Worm (Caenorhabditis elegans) whole organism, young adult: ENCODE data around the gene R11G10.4.

Source experiments
- B0336.3 ChIP-seq: fragments of 200-800 bp; sonication (Bioruptor generic); IDR thresholded peaks from 2 replicates; pipeline ENCODE4 v1.3.6; 2022; ENCODE audit warnings: missing genetic modification characterization, missing compliant biosample characterization
- C06A6.2 ChIP-seq: fragments of 200-800 bp; sonication (Bioruptor generic); conservative IDR thresholded peaks from 2 replicates; pipeline ENCODE4 v1.3.6; 2022; ENCODE audit warnings: missing genetic modification characterization, missing compliant biosample characterization
- F22D6.2 ChIP-seq: sonication (generic microtip); optimal IDR thresholded peaks from 2 replicates; lab custom pipeline; 2016; ENCODE audit warnings: mild to moderate bottlenecking, missing genetic modification characterization, missing compliant biosample characterization
- F52B5.7 ChIP-seq: sonication (generic microtip); optimal IDR thresholded peaks from 2 replicates; lab custom pipeline; 2016; ENCODE audit warnings: mild to moderate bottlenecking, missing genetic modification characterization, missing compliant biosample characterization
- F57A8.1 ChIP-seq: fragments of 200-800 bp; sonication (Bioruptor generic); optimal IDR thresholded peaks from 2 replicates; lab custom pipeline; 2018; ENCODE audit warnings: mild to moderate bottlenecking, missing genetic modification characterization, moderate library complexity, missing compliant biosample characterization
- K11D2.4 ChIP-seq: fragments of 200-800 bp; sonication (Bioruptor generic); IDR thresholded peaks from 2 replicates; pipeline ENCODE4 v1.3.6; 2022; ENCODE audit warnings: missing genetic modification reagents, missing genetic modification characterization, missing compliant biosample characterization
- K12H6.12 ChIP-seq: fragments of 200-800 bp; sonication (Bioruptor generic); optimal IDR thresholded peaks from 2 replicates; lab custom pipeline; 2018; ENCODE audit warnings: mild to moderate bottlenecking, missing genetic modification characterization, missing compliant biosample characterization
- Y95B8A.8 ChIP-seq: fragments of 200-800 bp; sonication (Bioruptor generic); IDR thresholded peaks from 2 replicates; pipeline ENCODE4 v1.3.6; 2022; ENCODE audit warnings: missing genetic modification reagents, missing genetic modification characterization, missing compliant biosample characterization
- ZK185.1 ChIP-seq: sonication (generic microtip); optimal IDR thresholded peaks from 2 replicates; lab custom pipeline; 2016; ENCODE audit warnings: mild to moderate bottlenecking, missing genetic modification characterization, missing compliant biosample characterization; ENCODE audit not compliant: poor library complexity, severe bottlenecking
- ama-1 ChIP-seq, 3 experiments: fragments of 150-350 bp in 1 of 3; sonication (generic microtip) in 2 of 3; optimal IDR thresholded peaks; 2 replicates each; lab custom pipeline; 2014 to 2018; ENCODE audit warnings: missing biosample characterization in 2 of 3, missing genetic modification characterization in 2 of 3, missing genetic modification reagents in 2 of 3
- atf-7 ChIP-seq: sonication (generic microtip); optimal IDR thresholded peaks from 2 replicates; lab custom pipeline; 2017; ENCODE audit warnings: mild to moderate bottlenecking, missing genetic modification characterization, missing compliant biosample characterization
- attf-3 ChIP-seq: fragments of 200-800 bp; sonication (Bioruptor generic); conservative IDR thresholded peaks from 2 replicates; pipeline ENCODE4 v1.3.6; 2022; ENCODE audit warnings: missing genetic modification reagents, missing genetic modification characterization, missing compliant biosample characterization
- bed-2 ChIP-seq: fragments of 200-800 bp; sonication (Bioruptor generic); IDR thresholded peaks from 2 replicates; pipeline ENCODE4 v1.3.6; 2022; ENCODE audit warnings: missing genetic modification reagents, missing genetic modification characterization, missing compliant biosample characterization
- ccch-3 ChIP-seq: fragments of 200-800 bp; sonication (Bioruptor generic); optimal IDR thresholded peaks from 2 replicates; lab custom pipeline; 2018; ENCODE audit warnings: mild to moderate bottlenecking, missing genetic modification characterization, missing compliant biosample characterization
- cebp-1 ChIP-seq, 2 experiments: fragments of 200-800 bp in 1 of 2; sonication (Bioruptor generic) in 1 of 2; sonication (generic microtip) in 1 of 2; IDR thresholded peaks in 1 of 2; optimal IDR thresholded peaks in 1 of 2; 2 replicates each; pipeline versions ENCODE4 v1.3.6 to Lab custom; 2017 to 2022; ENCODE audit warnings: missing compliant biosample characterization in 2 of 2, missing genetic modification characterization in 2 of 2, mild to moderate bottlenecking in 1 of 2, missing genetic modification reagents in 1 of 2, moderate library complexity in 1 of 2
- ceh-40 ChIP-seq: fragments of 200-800 bp; sonication (Bioruptor generic); IDR thresholded peaks from 2 replicates; pipeline ENCODE4 v1.3.6; 2022; ENCODE audit warnings: missing genetic modification characterization, missing compliant biosample characterization
- dox-1 ChIP-seq: fragments of 200-800 bp; sonication (Bioruptor generic); IDR thresholded peaks from 2 replicates; pipeline ENCODE4 v1.3.6; 2022; ENCODE audit warnings: missing genetic modification reagents, missing genetic modification characterization, missing compliant biosample characterization
- egl-18 ChIP-seq: fragments of 200-800 bp; sonication (Bioruptor generic); IDR thresholded peaks from 2 replicates; pipeline ENCODE4 v1.3.6; 2022; ENCODE audit warnings: missing genetic modification reagents, missing genetic modification characterization, missing compliant biosample characterization
- egl-44 ChIP-seq: fragments of 200-800 bp; sonication (Bioruptor generic); IDR thresholded peaks from 2 replicates; pipeline ENCODE4 v1.3.6; 2022; ENCODE audit warnings: missing genetic modification reagents, missing genetic modification characterization, missing compliant biosample characterization
- ekl-4 ChIP-seq: fragments of 200-800 bp; sonication (Bioruptor generic); IDR thresholded peaks from 2 replicates; pipeline ENCODE4 v1.3.6; 2022; ENCODE audit warnings: missing genetic modification reagents, missing genetic modification characterization, missing compliant biosample characterization
- hmg-1.2 ChIP-seq: fragments of 200-800 bp; sonication (Bioruptor generic); IDR thresholded peaks from 2 replicates; pipeline ENCODE4 v1.3.6; 2022; ENCODE audit warnings: missing genetic modification reagents, missing genetic modification characterization, missing compliant biosample characterization
- hsf-1 ChIP-seq: fragments of 200-800 bp; sonication (Bioruptor generic); IDR thresholded peaks from 2 replicates; pipeline ENCODE4 v1.3.6; 2022; ENCODE audit warnings: missing genetic modification reagents, missing genetic modification characterization, missing compliant biosample characterization
- let-526 ChIP-seq: fragments of 200-800 bp; sonication (Bioruptor generic); IDR thresholded peaks from 2 replicates; pipeline ENCODE4 v1.3.6; 2022; ENCODE audit warnings: missing genetic modification reagents, missing genetic modification characterization, missing compliant biosample characterization
- let-607 ChIP-seq, 2 experiments: fragments of 200-800 bp in 1 of 2; sonication (Bioruptor generic) in 1 of 2; sonication (generic microtip) in 1 of 2; optimal IDR thresholded peaks; 2 replicates each; lab custom pipeline; 2016 to 2018; ENCODE audit warnings: mild to moderate bottlenecking in 2 of 2, missing compliant biosample characterization in 2 of 2, missing genetic modification characterization in 2 of 2, moderate library complexity in 2 of 2, missing genotype in 1 of 2
- lin-40 ChIP-seq: sonication (generic microtip); optimal IDR thresholded peaks from 2 replicates; lab custom pipeline; 2016; ENCODE audit warnings: missing genetic modification characterization, mild to moderate bottlenecking, missing compliant biosample characterization, missing genotype, missing genetic modification reagents
- lin-54 ChIP-seq: fragments of 200-800 bp; sonication (Bioruptor generic); optimal IDR thresholded peaks from 2 replicates; lab custom pipeline; 2018; ENCODE audit warnings: mild to moderate bottlenecking, missing genetic modification characterization, missing compliant biosample characterization
- madf-10 ChIP-seq: sonication (generic microtip); optimal IDR thresholded peaks from 2 replicates; lab custom pipeline; 2016; ENCODE audit warnings: mild to moderate bottlenecking, missing genetic modification characterization, missing compliant biosample characterization
- mcd-1 ChIP-seq: fragments of 200-800 bp; sonication (Bioruptor generic); IDR thresholded peaks from 2 replicates; pipeline ENCODE4 v1.3.6; 2022; ENCODE audit warnings: missing genetic modification reagents, missing genetic modification characterization, missing compliant biosample characterization
- mes-4 ChIP-seq: sonication (generic microtip); optimal IDR thresholded peaks from 2 replicates; lab custom pipeline; 2016; ENCODE audit warnings: missing genotype, missing genetic modification characterization, missing compliant biosample characterization
- nfyb-1 ChIP-seq: fragments of 200-800 bp; sonication (Bioruptor generic); IDR thresholded peaks from 2 replicates; pipeline ENCODE4 v1.3.6; 2022; ENCODE audit warnings: missing genetic modification reagents, missing genetic modification characterization, missing compliant biosample characterization
- nhr-27 ChIP-seq: fragments of 200-800 bp; sonication (Bioruptor generic); optimal IDR thresholded peaks from 2 replicates; lab custom pipeline; 2018; ENCODE audit warnings: mild to moderate bottlenecking, missing genetic modification characterization, moderate library complexity, missing compliant biosample characterization
- nhr-80 ChIP-seq: sonication (generic microtip); optimal IDR thresholded peaks from 2 replicates; lab custom pipeline; 2016; ENCODE audit warnings: missing genetic modification characterization, missing compliant biosample characterization
- nhr-90 ChIP-seq: sonication (generic microtip); optimal IDR thresholded peaks from 2 replicates; lab custom pipeline; 2016; ENCODE audit warnings: missing genotype, mild to moderate bottlenecking, missing genetic modification characterization, missing compliant biosample characterization
- pbrm-1 ChIP-seq: fragments of 200-800 bp; sonication (Bioruptor generic); IDR thresholded peaks from 2 replicates; pipeline ENCODE4 v1.3.6; 2022; ENCODE audit warnings: missing genetic modification reagents, missing genetic modification characterization, missing compliant biosample characterization
- pha-4 ChIP-seq: fragments of 150-350 bp; sonication (generic microtip); optimal IDR thresholded peaks from 2 replicates; lab custom pipeline; 2014; ENCODE audit warnings: missing biosample characterization, missing genetic modification reagents, missing genetic modification characterization
- rcor-1 ChIP-seq: fragments of 200-800 bp; sonication (Bioruptor generic); IDR thresholded peaks from 2 replicates; pipeline ENCODE4 v1.3.6; 2022; ENCODE audit warnings: missing genetic modification reagents, missing genetic modification characterization, missing compliant biosample characterization
- snpc-4 ChIP-seq, 5 experiments: fragments of 150-350 bp in 1 of 5; sonication (generic microtip) in 4 of 5; optimal IDR thresholded peaks; 2 replicates each; lab custom pipeline; 2014 to 2018; ENCODE audit warnings: missing genetic modification characterization in 5 of 5, missing biosample characterization in 3 of 5, antibody characterized with exemption in 2 of 5, mild to moderate bottlenecking in 2 of 5, missing compliant biosample characterization in 2 of 5, missing genotype in 2 of 5, moderate library complexity in 2 of 5, missing genetic modification reagents in 1 of 5
- tlf-1 ChIP-seq: fragments of 200-800 bp; sonication (Bioruptor generic); optimal IDR thresholded peaks from 2 replicates; lab custom pipeline; 2018; ENCODE audit warnings: mild to moderate bottlenecking, missing genetic modification characterization, missing compliant biosample characterization
- unc-62 ChIP-seq: fragments of 150-350 bp; optimal IDR thresholded peaks from 2 replicates; lab custom pipeline; 2014; ENCODE audit warnings: missing biosample characterization, missing genetic modification reagents, missing genetic modification characterization
- ztf-22 ChIP-seq: fragments of 200-800 bp; sonication (Bioruptor generic); optimal IDR thresholded peaks from 2 replicates; lab custom pipeline; 2018; ENCODE audit warnings: mild to moderate bottlenecking, missing genetic modification characterization, moderate library complexity, missing compliant biosample characterization
- ztf-26 ChIP-seq: sonication (generic microtip); optimal IDR thresholded peaks from 2 replicates; lab custom pipeline; 2017; ENCODE audit warnings: missing genetic modification characterization, missing compliant biosample characterization

Gene R11G10.4

ce11 chrV:13506321-13506720 is at the start of gene R11G10.4:
TSS of gene R11G10.4 (plus strand) at chrV:13506621.
- TF ChIP-seq mes-4 (tag; lab: Kevin White, UChicago) (no peak), unc-62 (no peak), lin-54 (GFP tag; lab: Kevin White, UChicago) (no peak), ztf-22 (no peak), snpc-4 (GFP tag; optimal IDR thresholded peaks at IDR 0.05; lab: Kevin White, UChicago) (no peak), snpc-4 (tag; optimal IDR thresholded peaks at IDR 0.05; lab: Kevin White, UChicago) (no peak), ekl-4 (GFP tag; lab: Robert Waterston, UW) (no peak)
- TF ChIP-seq, all 124 proteins: peak for 0

ce11 chrV:13457858-13458257 is 48.6 kb upstream of the R11G10.4 start, which contains the start of gene F25H9.2:
TSS of gene F25H9.2 (plus strand) at chrV:13458083.
- no peak for TF ChIP-seq egl-18 (GFP tag; lab: Robert Waterston, UW)
- TF ChIP-seq ama-1 (optimal IDR thresholded peaks at IDR 0.05; lab: Kevin White, UChicago): no peak
- no peak for TF ChIP-seq ama-1 (GFP tag; optimal IDR thresholded peaks at IDR 0.05; lab: Kevin White, UChicago)
- no peak for TF ChIP-seq ccch-3 (GFP tag; lab: Kevin White, UChicago)
- no peak for TF ChIP-seq mcd-1
- no peak for TF ChIP-seq nhr-27 (tag; lab: Kevin White, UChicago)
- no peak for TF ChIP-seq K12H6.12 (tag; lab: Kevin White, UChicago)

- no peak for TF ChIP-seq dox-1 (GFP tag; lab: Robert Waterston, UW)
- no peak for TF ChIP-seq hsf-1 (GFP tag; lab: Robert Waterston, UW)
- no peak for TF ChIP-seq F52B5.7 (tag; lab: Kevin White, UChicago)
- TF ChIP-seq ceh-40: no peak
- no peak for TF ChIP-seq bed-2 (GFP tag; lab: Robert Waterston, UW)
- no peak for TF ChIP-seq F22D6.2
- TF ChIP-seq tlf-1 (GFP tag; lab: Kevin White, UChicago): no peak
Observed at ce11 chrV:13459323-13459722, 47.1 kb upstream of the R11G10.4 start, which contains the start of gene bath-39. TSS of gene bath-39 (plus strand) at chrV:13459459.

- TF ChIP-seq nhr-80 (tag; lab: Kevin White, UChicago): peak; percentile 94
- TF ChIP-seq bed-2 (GFP tag; lab: Robert Waterston, UW): no peak
- TF ChIP-seq C06A6.2: peak; percentile 51; the same call in 1 of the 2 replicates
- peak; percentile 58; the same call in 1 of the 2 replicates for TF ChIP-seq pbrm-1 (GFP tag; lab: Robert Waterston, UW)
- TF ChIP-seq ztf-26 (tag; lab: Kevin White, UChicago): no peak
- TF ChIP-seq rcor-1: 0 out of 2 replicates have a peak, but pooled peaks have one; percentile 36
- peak; percentile 34 for TF ChIP-seq pha-4 (tag; lab: Kevin White, UChicago)
- TF ChIP-seq K11D2.4 (GFP tag; lab: Robert Waterston, UW): peak; percentile 34; the same call in 1 of the 2 replicates
- peak; percentile 74 for TF ChIP-seq madf-10 (tag; lab: Kevin White, UChicago)
- TF ChIP-seq dox-1 (GFP tag; lab: Robert Waterston, UW): peak; percentile 84; the same call in 1 of the 2 replicates
- TF ChIP-seq Y95B8A.8 (GFP tag; lab: Robert Waterston, UW): no peak
- TF ChIP-seq ZK185.1 (tag; lab: Kevin White, UChicago): peak; percentile 54
- peak; percentile 68; the same call in 1 of the 2 replicates for TF ChIP-seq egl-44
- TF ChIP-seq unc-62: peak; percentile 54
- peak; percentile 78; the same call in 1 of the 2 replicates for TF ChIP-seq B0336.3
- TF ChIP-seq cebp-1 (GFP tag; IDR thresholded peaks at IDR 0.05; lab: Robert Waterston, UW): peak; percentile 99
- peak; percentile 100 for TF ChIP-seq cebp-1 (tag; optimal IDR thresholded peaks at IDR 0.05; lab: Kevin White, UChicago)
- peak; percentile 74; the same call in 1 of the 2 replicates for TF ChIP-seq nfyb-1
- no peak for TF ChIP-seq egl-18 (GFP tag; lab: Robert Waterston, UW)
- no peak for TF ChIP-seq F57A8.1 (GFP tag; lab: Kevin White, UChicago)
- TF ChIP-seq lin-40: peak; percentile 69
- TF ChIP-seq let-526 (GFP tag; lab: Robert Waterston, UW): no peak
- TF ChIP-seq hmg-1.2 (GFP tag; lab: Robert Waterston, UW): peak; percentile 93
- TF ChIP-seq atf-7 (tag; lab: Kevin White, UChicago): peak; percentile 84
- TF ChIP-seq nhr-90 (tag; lab: Kevin White, UChicago): peak; percentile 45
- peak; percentile 40 to 79 for TF ChIP-seq let-607 (tag; optimal IDR thresholded peaks at IDR 0.05; lab: Kevin White, UChicago)
- 0 out of 2 replicates have a peak, but pooled peaks have one; percentile 34 for TF ChIP-seq attf-3 (GFP tag; lab: Robert Waterston, UW)
Observed at ce11 chrV:13462974-13463373, 43.4 kb upstream of the R11G10.4 start, which contains the start of gene frm-10. TSS of gene frm-10 (plus strand) at chrV:13463207.
